Worm (Caenorhabditis elegans) whole organism, L4 larva: ENCODE results near the gene C53A3.3.

Experiments
- ama-1 ChIP-seq: fragments of 150-350 bp; optimal IDR thresholded peaks from 2 replicates; lab custom pipeline; 2014; ENCODE audit warnings: inconsistent platforms, mixed read lengths
- nhr-237 ChIP-seq: sonication (generic microtip); optimal IDR thresholded peaks from 2 replicates; lab custom pipeline; 2017; ENCODE audit warnings: missing biosample characterization, missing genetic modification characterization
- nhr-76 ChIP-seq: fragments of 150-350 bp; optimal IDR thresholded peaks from 2 replicates; lab custom pipeline; 2014; ENCODE audit warnings: missing biosample characterization, missing genetic modification characterization
- pqm-1 ChIP-seq: sonication (generic microtip); optimal IDR thresholded peaks from 2 replicates; lab custom pipeline; 2017; ENCODE audit warnings: missing biosample characterization, missing genetic modification characterization
- unc-62 ChIP-seq, 3 experiments: fragments of 150-350 bp in 1 of 3; sonication (generic microtip); optimal IDR thresholded peaks in 2 of 3; peaks in 1 of 3; 1 replicate in 1 of 3; 2 replicates in 2 of 3; lab custom pipeline; 2014 to 2017; ENCODE audit warnings: missing biosample characterization in 3 of 3, missing genetic modification characterization in 3 of 3, missing genetic modification reagents in 3 of 3, missing genotype in 1 of 3

DNA sequence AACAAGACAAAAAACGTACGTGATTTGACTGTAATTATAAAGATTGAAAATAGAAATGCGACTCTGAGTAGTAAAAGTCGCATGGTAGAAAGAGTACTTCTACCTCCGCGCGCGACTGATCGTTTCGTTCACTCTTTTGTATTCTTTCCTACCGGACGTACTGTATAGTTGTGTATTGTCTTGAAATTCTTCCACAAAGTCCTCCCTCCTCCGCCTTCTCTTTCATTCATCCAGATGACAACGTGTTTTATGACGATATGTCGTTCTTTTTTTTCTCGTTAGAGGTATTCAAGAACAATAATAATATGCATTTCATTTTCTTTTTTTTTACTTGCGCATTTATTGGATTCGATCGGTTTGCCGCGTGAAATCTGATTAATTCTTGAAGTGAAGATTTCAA lies 29.8 kb upstream of the C53A3.3 start, which contains the start of gene K09H11.4:
- TF ChIP-seq unc-62 (GFP tag; optimal IDR thresholded peaks at IDR 0.05 in 1 of 2; lab: Kevin White, UChicago) (no peak), unc-62 (tag; optimal IDR thresholded peaks at IDR 0.05; lab: Kevin White, UChicago) (no peak), nhr-76 (tag; lab: Kevin White, UChicago) (no peak), ama-1 (lab: Kevin White, UChicago) (no peak), pqm-1 (tag; lab: Kevin White, UChicago) (no peak), nhr-237 (tag; lab: Kevin White, UChicago) (no peak)
